Worm (Caenorhabditis elegans): ENCODE data around the gene acbp-5.

- TF ChIP-seq efl-1 (GFP tag; optimal IDR thresholded peaks at IDR 0.05) = no peak
- TF ChIP-seq unc-130 (GFP tag; optimal IDR thresholded peaks at IDR 0.05) = no peak
Observed at ce11 chrIII:13624226-13624625, 17.3 kb downstream of the acbp-5 start, which contains the start of gene taf-9.

All from whole organism, young adult.